Worm (Caenorhabditis elegans): ENCODE data around the gene ntl-2.

The ntl-2 gene

ce11 chrII:4376295-4377172 lies at the start of gene ntl-2 (continued):
- TF ChIP-seq nhr-237 (tag; optimal IDR thresholded peaks at IDR 0.05) (peak; percentile 28), ceh-28 (tag; optimal IDR thresholded peaks at IDR 0.05) (peak; percentile 71), dmd-6 (GFP tag; IDR thresholded peaks at IDR 0.05) (peak; percentile 90), pha-4 (GFP tag; IDR thresholded peaks at IDR 0.05) (peak; percentile 97), pha-4 (tag; optimal IDR thresholded peaks at IDR 0.05) (peak; percentile 76), nhr-48 (tag; optimal IDR thresholded peaks at IDR 0.05) (peak; percentile 77), ces-1 (GFP tag; optimal IDR thresholded peaks at IDR 0.05) (no peak), dve-1 (tag; optimal IDR thresholded peaks at IDR 0.05; ENCODE audit: insufficient read depth) (peak; percentile 97), lin-39 (tag; optimal IDR thresholded peaks at IDR 0.05) (no peak), lin-15B (tag; optimal IDR thresholded peaks at IDR 0.05) (peak; percentile 75), lin-13 (GFP tag; optimal IDR thresholded peaks at IDR 0.05) (peak; percentile 91), hif-1 (tag; optimal IDR thresholded peaks at IDR 0.05) (peak; percentile 20 to 95), nhr-28 (tag; optimal IDR thresholded peaks at IDR 0.05) (peak; percentile 83), daf-12 (tag; optimal IDR thresholded peaks at IDR 0.05) (no peak), saeg-2 (GFP tag; IDR thresholded peaks at IDR 0.05) (peak; percentile 86), madf-9 (GFP tag; conservative IDR thresholded peaks at IDR 0.05) (peak; percentile 84), ztf-11 (tag; optimal IDR thresholded peaks at IDR 0.05) (no peak), ztf-7 (tag; optimal IDR thresholded peaks at IDR 0.05) (peak; percentile 53), hlh-11 (tag; optimal IDR thresholded peaks at IDR 0.05) (peak; percentile 99), ZK546.5 (tag; optimal IDR thresholded peaks at IDR 0.05) (peak; percentile 32 to 96), snpc-4 (tag; optimal IDR thresholded peaks at IDR 0.05) (no peak), nhr-42 (GFP tag; IDR thresholded peaks at IDR 0.05) (peak; percentile 90), mxl-2 (GFP tag; conservative IDR thresholded peaks at IDR 0.05) (0 out of 2 replicates have a peak, but pooled peaks have one; percentile 27), daf-8 (GFP tag; IDR thresholded peaks at IDR 0.05) (0 out of 2 replicates have a peak, but pooled peaks have one; percentile 44), nhr-41 (GFP tag; IDR thresholded peaks at IDR 0.05) (peak; percentile 76; the same call in 1 of the 2 replicates), unc-62 (GFP tag; optimal IDR thresholded peaks at IDR 0.05 in 1 of 2) (peak in 1 of 2 experiments; percentile 96), unc-62 (tag; optimal IDR thresholded peaks at IDR 0.05) (no peak), Y105C5A.15 (GFP tag; IDR thresholded peaks at IDR 0.05) (no peak), T26A8.4 (GFP tag; IDR thresholded peaks at IDR 0.05) (peak; percentile 92), aha-1 (tag) (peak; percentile 98), pqm-1 (tag; optimal IDR thresholded peaks at IDR 0.05) (peak; percentile 11), zag-1 (tag; optimal IDR thresholded peaks at IDR 0.05) (peak; percentile 10), T20F7.1 (GFP tag; optimal IDR thresholded peaks at IDR 0.05) (peak; percentile 73), lir-3 (tag; optimal IDR thresholded peaks at IDR 0.05) (no peak), zfp-3 (GFP tag; conservative IDR thresholded peaks at IDR 0.05) (peak; percentile 50; the same call in 1 of the 2 replicates), madf-5 (GFP tag; IDR thresholded peaks at IDR 0.05) (peak in 1 of 2 experiments; percentile 93; a peak in 2 of 4 replicates), dpl-1 (GFP tag; optimal IDR thresholded peaks at IDR 0.05) (peak; percentile 77), egl-27 (tag; optimal IDR thresholded peaks at IDR 0.05) (no peak), duxl-1 (tag; optimal IDR thresholded peaks at IDR 0.05; ENCODE audit: poor library complexity) (peak; percentile 86), nhr-76 (tag; optimal IDR thresholded peaks at IDR 0.05) (no peak), skn-1 (tag; optimal IDR thresholded peaks at IDR 0.05) (no peak), mdt-29 (GFP tag; IDR thresholded peaks at IDR 0.05) (peak; percentile 53; the same call in 1 of the 2 replicates), mxl-3 (GFP tag; optimal IDR thresholded peaks at IDR 0.05) (peak; percentile 96), nhr-10 (tag; optimal IDR thresholded peaks at IDR 0.05) (peak; percentile 14), Y75B8A.6 (GFP tag; IDR thresholded peaks at IDR 0.05) (no peak), nhr-11 (tag; optimal IDR thresholded peaks at IDR 0.05) (peak; percentile 90), mes-2 (tag; optimal IDR thresholded peaks at IDR 0.05; ENCODE audit: poor library complexity, severe bottlenecking) (peak; percentile 91), ZK337.2 (GFP tag; IDR thresholded peaks at IDR 0.05) (0 out of 2 replicates have a peak, but pooled peaks have one; percentile 19), daf-19 (GFP tag; conservative IDR thresholded peaks at IDR 0.05) (no peak), lin-38 (GFP tag; IDR thresholded peaks at IDR 0.05) (peak; percentile 95)
